Worm (Caenorhabditis elegans) whole organism, midembryonic: ENCODE data around the gene T26C5.3.

Experiments used
- T22C8.4 ChIP-seq: fragments of 200-800 bp; sonication (Bioruptor generic); IDR thresholded peaks from 2 replicates; pipeline ENCODE4 v1.3.6; 2022; ENCODE audit warnings: missing genetic modification characterization, missing compliant biosample characterization
- cog-1 ChIP-seq: sonication (generic microtip); optimal IDR thresholded peaks from 2 replicates; lab custom pipeline; 2016; ENCODE audit warnings: missing genetic modification characterization, missing compliant biosample characterization
- flt-1 ChIP-seq: fragments of 200-800 bp; sonication (Bioruptor generic); IDR thresholded peaks from 2 replicates; pipeline ENCODE4 v1.3.6; 2022; ENCODE audit warnings: missing genetic modification characterization, missing compliant biosample characterization
- klf-2 ChIP-seq: fragments of 200-800 bp; sonication (Bioruptor generic); conservative IDR thresholded peaks from 2 replicates; pipeline ENCODE4 v1.3.6; 2022; ENCODE audit warnings: missing genetic modification reagents, missing genetic modification characterization, missing compliant biosample characterization
- med-1 ChIP-seq: sonication (generic microtip); optimal IDR thresholded peaks from 2 replicates; lab custom pipeline; 2017; ENCODE audit warnings: missing genetic modification characterization, mild to moderate bottlenecking, missing compliant biosample characterization, antibody characterized with exemption, missing genetic modification reagents; ENCODE audit not compliant: insufficient read depth
- ref-1 ChIP-seq: fragments of 200-800 bp; sonication (Bioruptor generic); conservative IDR thresholded peaks from 2 replicates; pipeline ENCODE4 v1.3.6; 2022; ENCODE audit warnings: missing genetic modification reagents, missing genetic modification characterization, missing compliant biosample characterization
- ztf-29 ChIP-seq: fragments of 200-800 bp; sonication (Bioruptor generic); IDR thresholded peaks from 2 replicates; pipeline ENCODE4 v1.3.6; 2022; ENCODE audit warnings: missing genetic modification reagents, missing genetic modification characterization, missing compliant biosample characterization

DNA sequence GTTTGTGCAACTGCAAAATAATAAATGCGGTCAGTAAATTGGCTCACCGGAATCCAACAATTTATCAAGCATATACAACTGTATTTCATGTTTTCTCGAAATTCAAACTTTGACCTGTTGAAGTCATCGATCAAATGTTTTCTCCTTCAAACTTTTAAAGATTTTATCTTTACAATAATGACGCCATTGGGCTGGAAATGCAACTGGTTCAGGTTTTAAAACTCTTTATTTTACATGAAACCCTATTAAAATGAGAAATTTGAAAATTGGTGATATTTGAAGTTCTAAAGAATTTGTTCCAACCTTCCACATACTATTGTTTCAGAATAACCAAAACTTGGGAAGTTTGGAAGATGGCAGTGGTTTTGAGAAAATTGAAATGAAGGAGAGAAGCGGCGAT is 589 bp downstream of the T26C5.3 start:
- TF ChIP-seq klf-2 (no peak), ref-1 (GFP tag; lab: Robert Waterston, UW) (no peak), cog-1 (tag; lab: Kevin White, UChicago) (no peak), flt-1 (no peak), T22C8.4 (GFP tag; lab: Robert Waterston, UW) (no peak), ztf-29 (no peak), med-1 (no peak)
